Fruit fly (Drosophila melanogaster): ENCODE results near the gene Mrp4.

Gene Mrp4

DNA sequence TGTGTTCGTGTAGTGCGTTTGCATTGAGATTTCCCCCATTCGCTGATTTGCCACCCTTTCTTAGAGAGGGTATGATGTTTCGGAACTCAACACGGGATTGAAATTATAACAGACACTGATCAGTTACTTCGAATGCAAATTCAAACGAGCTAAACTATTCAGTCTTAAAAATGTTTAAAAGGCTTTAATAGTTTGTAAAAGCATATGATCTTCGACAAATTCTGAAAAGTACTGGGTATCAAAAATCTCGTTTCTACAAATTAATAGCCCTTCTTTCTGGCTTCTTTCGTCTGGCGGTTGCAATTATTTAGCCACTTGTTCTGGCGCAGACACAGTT, 13.2 kb downstream of the Mrp4 start (continued):
- TF ChIP-seq CG14050 (GFP tag; IDR thresholded peaks at IDR 0.05) = peak; percentile 78
- TF ChIP-seq br (optimal IDR thresholded peaks at IDR 0.05) = no peak
- TF ChIP-seq Rfx (GFP tag; IDR thresholded peaks at IDR 0.05) = peak; percentile 76
- no peak for TF ChIP-seq CG12299 (tag; optimal IDR thresholded peaks at IDR 0.05)
- TF ChIP-seq CG14965 (GFP tag; optimal IDR thresholded peaks at IDR 0.05; ENCODE audit: borderline replicate concordance) = no peak
- peak; percentile 50; the same call in 1 of the 2 replicates for TF ChIP-seq CG4730 (GFP tag; IDR thresholded peaks at IDR 0.05)
- peak; percentile 65 for TF ChIP-seq dimm (GFP tag; IDR thresholded peaks at IDR 0.05)
- peak; percentile 73 for TF ChIP-seq Xrp1 (GFP tag; IDR thresholded peaks at IDR 0.05)
- no peak for TF ChIP-seq gem (tag; optimal IDR thresholded peaks at IDR 0.05)
- TF ChIP-seq Fer1 (GFP tag; optimal IDR thresholded peaks at IDR 0.05) = peak; percentile 45
- TF ChIP-seq HLH3B (GFP tag; IDR thresholded peaks at IDR 0.05) = peak; percentile 75
- TF ChIP-seq HLH54F (GFP tag; optimal IDR thresholded peaks at IDR 0.05) = peak; percentile 19
- TF ChIP-seq Dek (tag; optimal IDR thresholded peaks at IDR 0.05) = peak; percentile 47
- TF ChIP-seq stwl (tag; optimal IDR thresholded peaks at IDR 0.05) = no peak
- no peak for TF ChIP-seq YL-1 (GFP tag; optimal IDR thresholded peaks at IDR 0.05)
- TF ChIP-seq CG1792 (GFP tag; optimal IDR thresholded peaks at IDR 0.05) = peak; percentile 50
- peak; percentile 56 for TF ChIP-seq onecut (GFP tag; IDR thresholded peaks at IDR 0.05)
- no peak for TF ChIP-seq Dll (GFP tag; IDR thresholded peaks at IDR 0.05; ENCODE audit: partially characterized antibody)
- TF ChIP-seq usp (GFP tag; optimal IDR thresholded peaks at IDR 0.05) = no peak
- peak; percentile 38; the same call in 1 of the 2 replicates for TF ChIP-seq al (GFP tag; IDR thresholded peaks at IDR 0.05)
- TF ChIP-seq CoRest (tag; optimal IDR thresholded peaks at IDR 0.05) = peak; percentile 66
- TF ChIP-seq vfl (GFP tag; optimal IDR thresholded peaks at IDR 0.05) = no peak
- no peak for TF ChIP-seq Dp (GFP tag; optimal IDR thresholded peaks at IDR 0.05)
- TF ChIP-seq klu (GFP tag; IDR thresholded peaks at IDR 0.05) = no peak
- TF ChIP-seq psq (GFP tag; optimal IDR thresholded peaks at IDR 0.05) = no peak
- TF ChIP-seq jumu (GFP tag; optimal IDR thresholded peaks at IDR 0.05) = peak; percentile 47
- peak; percentile 65 for TF ChIP-seq H2.0 (GFP tag; IDR thresholded peaks at IDR 0.05)
- TF ChIP-seq CG18011 (GFP tag; optimal IDR thresholded peaks at IDR 0.05) = peak; percentile 12
- TF ChIP-seq CG12769 (tag; optimal IDR thresholded peaks at IDR 0.05) = no peak
- no peak for TF ChIP-seq CG7963 (GFP tag; IDR thresholded peaks at IDR 0.05; ENCODE audit: partially characterized antibody)
- peak; percentile 58; the same call in 1 of the 2 replicates for TF ChIP-seq ro (GFP tag; IDR thresholded peaks at IDR 0.05)
- no peak for TF ChIP-seq NC2α (GFP tag; optimal IDR thresholded peaks at IDR 0.05)
- TF ChIP-seq ham (GFP tag; IDR thresholded peaks at IDR 0.05) = no peak
- peak; percentile 83 for TF ChIP-seq seq (GFP tag; IDR thresholded peaks at IDR 0.05)
- TF ChIP-seq Stat92E (GFP tag; optimal IDR thresholded peaks at IDR 0.05) = no peak
- no peak for TF ChIP-seq CG1832 (GFP tag; optimal IDR thresholded peaks at IDR 0.05)
- TF ChIP-seq sr (GFP tag; IDR thresholded peaks at IDR 0.05) = peak; percentile 8; the same call in 1 of the 3 replicates
- no peak for TF ChIP-seq Lim3 (GFP tag; IDR thresholded peaks at IDR 0.05)
- TF ChIP-seq CG6175 (GFP tag; IDR thresholded peaks at IDR 0.05) = no peak
- TF ChIP-seq sd (tag; optimal IDR thresholded peaks at IDR 0.05) = no peak
- peak; percentile 64; the same call in 2 of the 3 replicates for TF ChIP-seq Aef1 (GFP tag; IDR thresholded peaks at IDR 0.05)
- peak; percentile 31 for TF ChIP-seq CG16815 (GFP tag; optimal IDR thresholded peaks at IDR 0.05)
- no peak for TF ChIP-seq bigmax (GFP tag; optimal IDR thresholded peaks at IDR 0.05)
- TF ChIP-seq emc (GFP tag; optimal IDR thresholded peaks at IDR 0.05) = no peak
- TF ChIP-seq ac (GFP tag; optimal IDR thresholded peaks at IDR 0.05) = no peak
- peak; percentile 41 for TF ChIP-seq cwo (GFP tag; optimal IDR thresholded peaks at IDR 0.05)
- peak; percentile 11 for TF ChIP-seq CG6765 (GFP tag; optimal IDR thresholded peaks at IDR 0.05)
- TF ChIP-seq peb (GFP tag; IDR thresholded peaks at IDR 0.05) = peak; percentile 64
- TF ChIP-seq bsh (GFP tag; optimal IDR thresholded peaks at IDR 0.05) = peak; percentile 73 to 77
- peak; percentile 68; the same call in 2 of the 3 replicates for TF ChIP-seq H15 (GFP tag; IDR thresholded peaks at IDR 0.05)
- no peak for TF ChIP-seq CG3407 (GFP tag; optimal IDR thresholded peaks at IDR 0.05)
- peak; percentile 71 for TF ChIP-seq Oaz (GFP tag; IDR thresholded peaks at IDR 0.05)
